Worm (Caenorhabditis elegans) whole organism, early embryonic: ENCODE results near the gene F43G6.10.

Source experiments
- B0310.2 ChIP-seq: sonication (generic microtip); optimal IDR thresholded peaks from 2 replicates; lab custom pipeline; 2016; ENCODE audit warnings: mild to moderate bottlenecking, missing genetic modification characterization, missing compliant biosample characterization
- F13C5.2 ChIP-seq: sonication (generic microtip); optimal IDR thresholded peaks from 2 replicates; lab custom pipeline; 2017; ENCODE audit warnings: mild to moderate bottlenecking, missing genetic modification characterization, inconsistent platforms, missing compliant biosample characterization
- aly-1 ChIP-seq: sonication (generic microtip); optimal IDR thresholded peaks from 2 replicates; lab custom pipeline; 2016; ENCODE audit warnings: missing genetic modification characterization, missing compliant biosample characterization
- ama-1 ChIP-seq: fragments of 150-350 bp; optimal IDR thresholded peaks from 2 replicates; lab custom pipeline; 2014
- ceh-13 ChIP-seq: fragments of 200-800 bp; sonication (Bioruptor generic); optimal IDR thresholded peaks from 2 replicates; lab custom pipeline; 2018; ENCODE audit warnings: mild to moderate bottlenecking, missing genetic modification characterization, missing compliant biosample characterization
- ets-7 ChIP-seq: sonication (generic microtip); optimal IDR thresholded peaks from 2 replicates; lab custom pipeline; 2016; ENCODE audit warnings: missing genotype, missing genetic modification characterization, missing compliant biosample characterization
- hmbx-1 ChIP-seq: sonication (generic microtip); optimal IDR thresholded peaks from 2 replicates; lab custom pipeline; 2016; ENCODE audit warnings: mild to moderate bottlenecking, missing genetic modification characterization, missing compliant biosample characterization
- hmg-4 ChIP-seq: fragments of 200-800 bp; sonication (Bioruptor generic); optimal IDR thresholded peaks from 2 replicates; lab custom pipeline; 2018; ENCODE audit warnings: mild to moderate bottlenecking, missing genetic modification characterization, missing compliant biosample characterization
- hnd-1 ChIP-seq: sonication (generic microtip); optimal IDR thresholded peaks from 2 replicates; lab custom pipeline; 2016; ENCODE audit warnings: missing genetic modification characterization, missing compliant biosample characterization
- scrt-1 ChIP-seq: fragments of 200-800 bp; sonication (Bioruptor generic); IDR thresholded peaks from 2 replicates; pipeline ENCODE4 v1.3.6; 2022; ENCODE audit warnings: missing genetic modification characterization, missing compliant biosample characterization

- TF ChIP-seq hnd-1 (tag; lab: Kevin White, UChicago) (no peak), B0310.2 (tag; lab: Kevin White, UChicago) (no peak), aly-1 (tag; lab: Kevin White, UChicago) (no peak), ceh-13 (GFP tag; lab: Kevin White, UChicago) (no peak), scrt-1 (GFP tag; lab: Robert Waterston, UW) (no peak), ets-7 (no peak), F13C5.2 (tag; lab: Kevin White, UChicago) (no peak), hmg-4 (GFP tag; lab: Kevin White, UChicago) (no peak), hmbx-1 (tag; lab: Kevin White, UChicago) (no peak), ama-1 (lab: Kevin White, UChicago) (no peak)
Observed at ce11 chrII:11766472-11766871, 42.7 kb upstream of the F43G6.10 start, which contains the start of gene F44E5.2.
